Worm (Caenorhabditis elegans): ENCODE data around the gene pmk-1.

Gene pmk-1

DNA sequence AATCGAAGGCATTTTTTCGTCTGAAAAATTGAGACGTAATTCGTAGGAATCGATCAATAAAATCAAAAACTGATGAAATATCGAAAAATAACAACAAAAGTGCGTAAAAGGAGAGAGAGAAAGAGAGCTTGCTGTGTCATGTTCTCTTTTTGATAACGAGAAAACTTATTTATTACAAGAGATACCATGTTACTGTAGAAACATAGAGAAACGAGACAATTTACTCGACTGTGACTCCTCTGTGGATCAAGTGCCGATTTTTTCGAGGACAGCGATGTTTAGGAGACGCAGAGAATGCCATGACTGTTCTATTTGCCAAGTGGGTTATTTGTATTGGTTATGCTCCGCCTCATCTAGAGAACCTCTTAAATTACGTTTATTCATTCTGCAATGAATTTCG, 15.1 kb upstream of the pmk-1 start, which contains the start of gene sph-1 (continued):
- TF ChIP-seq ztf-11 (tag; optimal IDR thresholded peaks at IDR 0.05) (no peak), lin-13 (GFP tag; optimal IDR thresholded peaks at IDR 0.05) (peak; percentile 14), nhr-237 (tag; optimal IDR thresholded peaks at IDR 0.05) (no peak), skn-1 (tag; optimal IDR thresholded peaks at IDR 0.05) (no peak), lsy-2 (tag; optimal IDR thresholded peaks at IDR 0.05) (peak in 1 of 2 experiments; percentile 31), nhr-77 (tag; optimal IDR thresholded peaks at IDR 0.05) (no peak), R02D3.7 (tag; optimal IDR thresholded peaks at IDR 0.05) (no peak), unc-62 (GFP tag; optimal IDR thresholded peaks at IDR 0.05) (no peak), nhr-6 (tag; optimal IDR thresholded peaks at IDR 0.05) (no peak), nhr-25 (tag; optimal IDR thresholded peaks at IDR 0.05) (peak; percentile 25), sem-4 (tag; optimal IDR thresholded peaks at IDR 0.05) (no peak), nhr-23 (tag; optimal IDR thresholded peaks at IDR 0.05) (no peak), lin-39 (tag; optimal IDR thresholded peaks at IDR 0.05) (no peak), sma-3 (GFP tag; optimal IDR thresholded peaks at IDR 0.05) (peak; percentile 3)

DNA sequence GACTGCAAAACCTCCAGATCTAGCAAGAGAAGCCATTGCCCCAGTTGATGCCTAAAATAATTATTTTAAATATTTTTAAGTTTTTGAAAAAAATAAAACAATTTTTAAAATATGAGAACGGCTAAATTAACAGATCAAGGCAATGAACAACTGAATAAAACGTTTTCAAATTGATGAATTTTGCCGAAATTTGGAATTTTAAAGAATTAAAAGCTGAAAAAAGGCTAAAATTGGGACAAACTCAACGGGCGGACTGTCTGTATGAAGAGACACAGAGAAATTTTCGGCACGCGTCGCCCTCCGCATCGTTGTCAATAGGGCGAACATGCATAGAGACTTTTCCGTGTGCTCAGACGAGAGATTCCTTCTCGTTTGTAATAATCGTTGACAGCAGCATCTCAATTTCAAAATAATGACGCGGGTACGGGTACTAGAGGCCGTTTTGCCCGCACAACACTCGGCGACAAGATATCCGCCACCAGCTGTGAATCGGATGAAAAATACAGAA, 12.5 kb upstream of the pmk-1 start, which contains the start of the genes isp-1 and islo-1:
Gene isp-1 (minus strand): TSS at position 51 of the 508 bp plus-strand sequence.
Gene islo-1 (plus strand): TSS at position 385 of the 508 bp plus-strand sequence.
- TF ChIP-seq snpc-4 (tag; optimal IDR thresholded peaks at IDR 0.05): no peak
- TF ChIP-seq ceh-82 (tag; optimal IDR thresholded peaks at IDR 0.05): no peak
- no peak for TF ChIP-seq aly-2 (tag; optimal IDR thresholded peaks at IDR 0.05)
- peak; percentile 58 for TF ChIP-seq crh-2 (tag; optimal IDR thresholded peaks at IDR 0.05)
- no peak for TF ChIP-seq zag-1 (tag; optimal IDR thresholded peaks at IDR 0.05)
- peak; percentile 76 for TF ChIP-seq unc-55 (GFP tag; optimal IDR thresholded peaks at IDR 0.05)
- no peak for TF ChIP-seq peb-1 (tag; optimal IDR thresholded peaks at IDR 0.05)
- TF ChIP-seq ceh-16 (tag; optimal IDR thresholded peaks at IDR 0.05): no peak
- no peak for TF ChIP-seq ama-1 (optimal IDR thresholded peaks at IDR 0.05)
- no peak for TF ChIP-seq nhr-11 (tag; optimal IDR thresholded peaks at IDR 0.05)
- no peak for TF ChIP-seq alr-1 (tag; optimal IDR thresholded peaks at IDR 0.05)
- no peak for TF ChIP-seq blmp-1 (tag; optimal IDR thresholded peaks at IDR 0.05; ENCODE audit: insufficient read depth)
- TF ChIP-seq mdl-1 (tag; optimal IDR thresholded peaks at IDR 0.05): peak in 1 of 2 experiments; percentile 44
- no peak for TF ChIP-seq sem-4 (tag; optimal IDR thresholded peaks at IDR 0.05)
- no peak for TF ChIP-seq skn-1 (tag; optimal IDR thresholded peaks at IDR 0.05)
- TF ChIP-seq lin-39 (tag; optimal IDR thresholded peaks at IDR 0.05): no peak
- TF ChIP-seq nhr-10 (tag; optimal IDR thresholded peaks at IDR 0.05): no peak
- no peak for TF ChIP-seq unc-39 (tag; optimal IDR thresholded peaks at IDR 0.05)
- no peak for TF ChIP-seq mbf-1 (tag; optimal IDR thresholded peaks at IDR 0.05)
- peak; percentile 45 for TF ChIP-seq fos-1 (tag; optimal IDR thresholded peaks at IDR 0.05)
- peak; percentile 81 for TF ChIP-seq C34F6.9 (tag; optimal IDR thresholded peaks at IDR 0.05)
- peak; percentile 36 for TF ChIP-seq lin-11 (tag; optimal IDR thresholded peaks at IDR 0.05)
- TF ChIP-seq nhr-6 (tag; optimal IDR thresholded peaks at IDR 0.05): no peak
- no peak for TF ChIP-seq egl-27 (tag; optimal IDR thresholded peaks at IDR 0.05)
- TF ChIP-seq Y55F3AM.14 (GFP tag; optimal IDR thresholded peaks at IDR 0.05): no peak
- TF ChIP-seq R02D3.7 (tag; optimal IDR thresholded peaks at IDR 0.05): no peak
- TF ChIP-seq gmeb-1 (tag; optimal IDR thresholded peaks at IDR 0.05): no peak
- no peak for TF ChIP-seq ZK546.5 (tag; optimal IDR thresholded peaks at IDR 0.05)
- TF ChIP-seq F13H6.1 (tag; optimal IDR thresholded peaks at IDR 0.05): peak; percentile 43
- no peak for TF ChIP-seq nhr-237 (tag; optimal IDR thresholded peaks at IDR 0.05)
- TF ChIP-seq ztf-1 (GFP tag; conservative IDR thresholded peaks at IDR 0.05): no peak
- TF ChIP-seq mab-5 (tag; optimal IDR thresholded peaks at IDR 0.05): no peak
- TF ChIP-seq nhr-77 (tag; optimal IDR thresholded peaks at IDR 0.05): no peak
- peak; percentile 80 for TF ChIP-seq nhr-129 (tag; optimal IDR thresholded peaks at IDR 0.05)
- TF ChIP-seq lsy-2 (tag; optimal IDR thresholded peaks at IDR 0.05): peak in 1 of 2 experiments; percentile 69
- no peak for TF ChIP-seq dmd-4 (tag; optimal IDR thresholded peaks at IDR 0.05)
- no peak for TF ChIP-seq nhr-23 (tag; optimal IDR thresholded peaks at IDR 0.05)
- no peak for TF ChIP-seq nhr-21 (tag; optimal IDR thresholded peaks at IDR 0.05)
- TF ChIP-seq nhr-25 (tag; optimal IDR thresholded peaks at IDR 0.05): peak; percentile 20
- peak; percentile 6 for TF ChIP-seq sma-9 (GFP tag; optimal IDR thresholded peaks at IDR 0.05)
- no peak for TF ChIP-seq sma-9 (tag; optimal IDR thresholded peaks at IDR 0.05)
- TF ChIP-seq lin-13 (GFP tag; optimal IDR thresholded peaks at IDR 0.05): no peak
- TF ChIP-seq ztf-4 (tag; optimal IDR thresholded peaks at IDR 0.05): no peak
- TF ChIP-seq ztf-11 (tag; optimal IDR thresholded peaks at IDR 0.05): no peak
- TF ChIP-seq elt-1 (tag; optimal IDR thresholded peaks at IDR 0.05): no peak
- TF ChIP-seq unc-62 (GFP tag; optimal IDR thresholded peaks at IDR 0.05): no peak
- TF ChIP-seq sma-3 (GFP tag; optimal IDR thresholded peaks at IDR 0.05): no peak
- TF ChIP-seq elt-3 (tag; optimal IDR thresholded peaks at IDR 0.05): no peak
- TF ChIP-seq nhr-12 (tag; optimal IDR thresholded peaks at IDR 0.05): no peak

Measured in whole organism, L2 larva.